Worm (Caenorhabditis elegans) whole organism, L3 larva: Measurements from ENCODE around the gene C48B4.9.

Experiments
- ZK546.5 ChIP-seq: sonication (generic microtip); optimal IDR thresholded peaks from 2 replicates; lab custom pipeline; 2017; ENCODE audit warnings: missing biosample characterization, missing genetic modification characterization
- ama-1 ChIP-seq: fragments of 150-350 bp; optimal IDR thresholded peaks from 2 replicates; lab custom pipeline; 2018
- ceh-16 ChIP-seq: sonication (generic microtip); optimal IDR thresholded peaks from 2 replicates; lab custom pipeline; 2017; ENCODE audit warnings: missing biosample characterization, missing genetic modification characterization
- ceh-28 ChIP-seq: fragments of 150-350 bp; optimal IDR thresholded peaks from 2 replicates; lab custom pipeline; 2014; ENCODE audit warnings: missing biosample characterization, missing genetic modification reagents, missing genetic modification characterization
- ceh-82 ChIP-seq: fragments of 150-350 bp; optimal IDR thresholded peaks from 2 replicates; lab custom pipeline; 2014; ENCODE audit warnings: missing biosample characterization, missing genetic modification characterization
- ceh-9 ChIP-seq: sonication (generic microtip); optimal IDR thresholded peaks from 2 replicates; lab custom pipeline; 2018; ENCODE audit warnings: missing biosample characterization, missing genetic modification characterization
- daf-12 ChIP-seq: fragments of 150-350 bp; optimal IDR thresholded peaks from 2 replicates; lab custom pipeline; 2014; ENCODE audit warnings: missing biosample characterization, missing genetic modification reagents, missing genetic modification characterization
- egl-27 ChIP-seq: sonication (generic microtip); optimal IDR thresholded peaks from 4 replicates; lab custom pipeline; 2017; ENCODE audit warnings: missing biosample characterization, missing genetic modification reagents, missing genetic modification characterization
- elt-2 ChIP-seq: sonication (generic microtip); optimal IDR thresholded peaks from 2 replicates; lab custom pipeline; 2016; ENCODE audit warnings: missing genetic modification reagents, mild to moderate bottlenecking, missing genetic modification characterization, missing compliant biosample characterization
- elt-3 ChIP-seq, 3 experiments: fragments of 150-350 bp in 1 of 3; sonication (generic microtip) in 2 of 3; optimal IDR thresholded peaks; 2 replicates in 2 of 3; 4 replicates in 1 of 3; lab custom pipeline; 2014 to 2017; ENCODE audit warnings: missing biosample characterization in 3 of 3, missing genetic modification characterization in 3 of 3
- fkh-10 ChIP-seq: sonication (generic microtip); optimal IDR thresholded peaks from 2 replicates; lab custom pipeline; 2017; ENCODE audit warnings: missing biosample characterization, missing genetic modification reagents, missing genetic modification characterization
- hmg-11 ChIP-seq: sonication (generic microtip); optimal IDR thresholded peaks from 2 replicates; lab custom pipeline; 2016; ENCODE audit warnings: missing genetic modification characterization, missing compliant biosample characterization
- jun-1 ChIP-seq: fragments of 150-350 bp; optimal IDR thresholded peaks from 2 replicates; lab custom pipeline; 2014; ENCODE audit warnings: missing biosample characterization, missing genetic modification reagents, missing genetic modification characterization
- lin-15B ChIP-seq: fragments of 150-350 bp; optimal IDR thresholded peaks from 2 replicates; lab custom pipeline; 2014; ENCODE audit warnings: missing biosample characterization, missing genetic modification characterization
- lin-39 ChIP-seq: fragments of 150-350 bp; optimal IDR thresholded peaks from 2 replicates; lab custom pipeline; 2018; ENCODE audit warnings: missing biosample characterization, missing genetic modification reagents, missing genetic modification characterization
- lsy-12 ChIP-seq: sonication (generic microtip); optimal IDR thresholded peaks from 2 replicates; lab custom pipeline; 2016; ENCODE audit warnings: mild to moderate bottlenecking, missing genetic modification characterization, missing compliant biosample characterization
- nfya-1 ChIP-seq: sonication (generic microtip); optimal IDR thresholded peaks from 2 replicates; lab custom pipeline; 2017; ENCODE audit warnings: missing genetic modification characterization, mild to moderate bottlenecking, missing compliant biosample characterization, antibody characterized with exemption, moderate library complexity; ENCODE audit not compliant: insufficient read depth
- nhr-11 ChIP-seq: fragments of 150-350 bp; optimal IDR thresholded peaks from 2 replicates; lab custom pipeline; 2014; ENCODE audit warnings: missing biosample characterization, missing genetic modification characterization
- nhr-23 ChIP-seq: fragments of 150-350 bp; optimal IDR thresholded peaks from 2 replicates; lab custom pipeline; 2014; ENCODE audit warnings: missing biosample characterization, missing genetic modification reagents, missing genetic modification characterization
- nhr-25 ChIP-seq: sonication (generic microtip); optimal IDR thresholded peaks from 2 replicates; lab custom pipeline; 2017; ENCODE audit warnings: missing biosample characterization, missing genetic modification characterization
- nhr-28 ChIP-seq: fragments of 150-350 bp; optimal IDR thresholded peaks from 2 replicates; lab custom pipeline; 2014; ENCODE audit warnings: missing biosample characterization, missing genetic modification characterization
- nhr-77 ChIP-seq: fragments of 150-350 bp; optimal IDR thresholded peaks from 2 replicates; lab custom pipeline; 2014; ENCODE audit warnings: missing biosample characterization, missing genetic modification characterization
- pha-4 ChIP-seq: fragments of 150-350 bp; optimal IDR thresholded peaks from 2 replicates; lab custom pipeline; 2014; ENCODE audit warnings: missing biosample characterization, missing genetic modification reagents, missing genetic modification characterization
- pqm-1 ChIP-seq: fragments of 150-350 bp; optimal IDR thresholded peaks from 2 replicates; lab custom pipeline; 2017; ENCODE audit warnings: missing biosample characterization, missing genetic modification characterization, inconsistent platforms
- skn-1 ChIP-seq: fragments of 150-350 bp; optimal IDR thresholded peaks from 2 replicates; lab custom pipeline; 2014; ENCODE audit warnings: missing biosample characterization, missing genetic modification characterization
- snpc-4 ChIP-seq: fragments of 150-350 bp; optimal IDR thresholded peaks from 2 replicates; lab custom pipeline; 2014; ENCODE audit warnings: missing biosample characterization, missing genetic modification characterization
- tbx-2 ChIP-seq: sonication (generic microtip); optimal IDR thresholded peaks from 2 replicates; lab custom pipeline; 2016; ENCODE audit warnings: mild to moderate bottlenecking, missing genetic modification characterization, missing compliant biosample characterization
- zag-1 ChIP-seq: fragments of 150-350 bp; optimal IDR thresholded peaks from 2 replicates; lab custom pipeline; 2014; ENCODE audit warnings: missing biosample characterization, missing genetic modification characterization
- ztf-11 ChIP-seq: fragments of 150-350 bp; optimal IDR thresholded peaks from 2 replicates; lab custom pipeline; 2014; ENCODE audit warnings: missing biosample characterization, missing genetic modification characterization
- ztf-4 ChIP-seq: fragments of 150-350 bp; optimal IDR thresholded peaks from 2 replicates; lab custom pipeline; 2014; ENCODE audit warnings: missing biosample characterization, missing genetic modification characterization

The C48B4.9 gene

ce11 chrIII:9521410-9522090 lies 41.6 kb downstream of the C48B4.9 start, which contains the start of the genes clu-1 and prp-40 (continued):
- TF ChIP-seq jun-1 (tag; lab: Kevin White, UChicago) (peak; percentile 80), snpc-4 (peak; percentile 90), pqm-1 (tag; lab: Kevin White, UChicago) (peak; percentile 74), hmg-11 (tag; lab: Kevin White, UChicago) (peak; percentile 83), ceh-9 (tag; lab: Kevin White, UChicago) (no peak), elt-2 (tag; lab: Kevin White, UChicago) (peak; percentile 69), tbx-2 (peak; percentile 62)

DNA sequence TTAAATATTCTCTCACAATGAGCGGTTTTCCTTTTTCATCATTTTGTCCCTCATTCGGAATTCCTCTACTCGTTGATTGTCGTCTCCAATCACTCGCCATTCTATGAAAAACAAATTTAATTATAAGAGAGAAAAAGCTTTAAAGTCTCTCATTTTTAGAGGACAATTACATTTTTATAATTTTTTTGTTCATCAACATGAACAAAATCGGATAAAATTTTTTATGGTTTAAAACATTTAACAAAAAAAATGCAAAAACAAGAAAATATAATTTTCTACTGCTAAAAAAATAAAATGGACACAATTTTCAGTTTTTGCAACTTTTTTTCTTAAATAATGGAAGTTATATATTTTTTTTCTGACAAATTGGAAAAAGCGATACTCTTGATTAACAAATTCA lies 47.0 kb downstream of the C48B4.9 start, which contains the start of gene F55H2.7:
TSS of gene F55H2.7 (minus strand) at position 101 of the 400 bp plus-strand sequence.
- no peak for TF ChIP-seq nhr-11 (tag; lab: Kevin White, UChicago)
- TF ChIP-seq ceh-16 (tag; lab: Kevin White, UChicago) = no peak
- no peak for TF ChIP-seq nfya-1 (tag; lab: Kevin White, UChicago)
- no peak for TF ChIP-seq ceh-82 (tag; lab: Kevin White, UChicago)
- no peak for TF ChIP-seq elt-3 (tag; optimal IDR thresholded peaks at IDR 0.05; lab: Kevin White, UChicago)
- no peak for TF ChIP-seq tbx-2
- no peak for TF ChIP-seq egl-27
- no peak for TF ChIP-seq ztf-11 (tag; lab: Kevin White, UChicago)
- TF ChIP-seq fkh-10 (GFP tag; lab: Kevin White, UChicago) = no peak
- no peak for TF ChIP-seq ztf-4 (tag; lab: Kevin White, UChicago)
- no peak for TF ChIP-seq daf-12 (tag; lab: Kevin White, UChicago)
- no peak for TF ChIP-seq pha-4
- no peak for TF ChIP-seq lsy-12 (tag; lab: Kevin White, UChicago)
- no peak for TF ChIP-seq lin-39 (tag; lab: Kevin White, UChicago)
- no peak for TF ChIP-seq nhr-77 (tag; lab: Kevin White, UChicago)

DNA sequence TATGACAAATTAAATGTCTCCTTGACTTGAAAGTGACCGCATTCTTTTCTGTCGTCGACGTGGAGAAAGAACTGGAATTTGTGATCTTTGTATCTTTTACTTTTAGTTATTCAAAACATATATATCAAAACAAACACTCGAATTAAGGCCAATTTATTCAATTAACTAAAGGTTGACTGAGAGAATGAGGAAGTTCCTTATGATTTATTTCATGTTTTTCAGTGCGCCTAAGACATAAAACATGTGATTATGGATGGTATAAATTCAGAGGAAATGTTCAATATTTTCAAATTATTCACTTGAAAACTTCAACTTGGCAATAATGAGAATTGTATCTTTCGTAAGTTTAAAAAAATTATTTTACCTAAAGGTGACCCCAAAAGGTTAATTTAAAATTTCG lies 49.6 kb downstream of the C48B4.9 start, which contains the start of gene F55H2.8:
TSS of gene F55H2.8 (plus strand) at position 301 of the 400 bp plus-strand sequence.
- TF ChIP-seq zag-1 (no peak), nhr-23 (tag; lab: Kevin White, UChicago) (peak; percentile 17)

ce11 chrIII:9513006-9513405 lies 50.1 kb downstream of the C48B4.9 start:
- TF ChIP-seq nhr-25 (tag; lab: Kevin White, UChicago) (no peak), ZK546.5 (tag; lab: Kevin White, UChicago) (no peak), skn-1 (tag; lab: Kevin White, UChicago) (no peak), elt-2 (tag; lab: Kevin White, UChicago) (no peak), ama-1 (lab: Kevin White, UChicago) (no peak), lin-15B (tag; lab: Kevin White, UChicago) (no peak), ztf-4 (tag; lab: Kevin White, UChicago) (no peak), ceh-28 (tag; lab: Kevin White, UChicago) (no peak), nhr-28 (tag; lab: Kevin White, UChicago) (no peak), hmg-11 (tag; lab: Kevin White, UChicago) (no peak)
